Worm (Caenorhabditis elegans) whole organism, L4 larva: Measurements from ENCODE around the gene byn-1.

Source experiments
- D1046.2 ChIP-seq: fragments of 200-800 bp; sonication (Bioruptor generic); IDR thresholded peaks from 2 replicates; pipeline ENCODE4 v1.3.6; 2022; ENCODE audit warnings: missing genetic modification characterization, missing compliant biosample characterization
- Y48G9A.11 ChIP-seq: fragments of 200-800 bp; sonication (Bioruptor generic); IDR thresholded peaks from 2 replicates; pipeline ENCODE4 v1.3.6; 2022; ENCODE audit warnings: missing genetic modification reagents, missing genetic modification characterization, missing compliant biosample characterization
- Y75B8A.6 ChIP-seq: fragments of 200-800 bp; sonication (Bioruptor generic); IDR thresholded peaks from 2 replicates; pipeline ENCODE4 v1.3.6; 2022; ENCODE audit warnings: missing genetic modification reagents, missing genetic modification characterization, missing compliant biosample characterization
- ZK337.2 ChIP-seq: fragments of 200-800 bp; sonication (Bioruptor generic); IDR thresholded peaks from 2 replicates; pipeline ENCODE4 v1.3.6; 2022; ENCODE audit warnings: missing genetic modification reagents, missing genetic modification characterization, missing compliant biosample characterization
- ZK546.5 ChIP-seq, 2 experiments: sonication (generic microtip); optimal IDR thresholded peaks; 2 replicates each; lab custom pipeline; 2017; ENCODE audit warnings: missing biosample characterization in 2 of 2, missing genetic modification characterization in 2 of 2
- aha-1 ChIP-seq: fragments of 150-350 bp; peaks from one replicate; lab custom pipeline; 2014; ENCODE audit warnings: missing biosample characterization, missing genetic modification characterization
- ama-1 ChIP-seq: fragments of 150-350 bp; optimal IDR thresholded peaks from 2 replicates; lab custom pipeline; 2014; ENCODE audit warnings: inconsistent platforms, mixed read lengths
- arid-1 ChIP-seq: fragments of 200-800 bp; sonication (Bioruptor generic); conservative IDR thresholded peaks from 2 replicates; pipeline ENCODE4 v1.3.6; 2022; ENCODE audit warnings: missing genetic modification reagents, missing genetic modification characterization, missing compliant biosample characterization
- ceh-20 ChIP-seq: fragments of 200-800 bp; sonication (Bioruptor generic); IDR thresholded peaks from 2 replicates; pipeline ENCODE4 v1.3.6; 2022; ENCODE audit warnings: missing genetic modification reagents, missing genetic modification characterization, missing compliant biosample characterization
- ceh-32 ChIP-seq: sonication (generic microtip); optimal IDR thresholded peaks from 2 replicates; lab custom pipeline; 2016; ENCODE audit warnings: mild to moderate bottlenecking, missing genetic modification characterization, missing compliant biosample characterization; ENCODE audit not compliant: poor library complexity
- ces-1 ChIP-seq: fragments of 150-350 bp; sonication (generic microtip); optimal IDR thresholded peaks from 4 replicates; lab custom pipeline; 2014; ENCODE audit warnings: missing biosample characterization, missing genetic modification reagents, missing genetic modification characterization
- cey-2 ChIP-seq: sonication (generic microtip); optimal IDR thresholded peaks from 3 replicates; lab custom pipeline; 2017; ENCODE audit warnings: missing genetic modification characterization, mild to moderate bottlenecking, missing compliant biosample characterization, antibody characterized with exemption, borderline replicate concordance; ENCODE audit not compliant: insufficient read depth
- daf-16 ChIP-seq, 3 experiments: sonication (generic microtip); optimal IDR thresholded peaks; 2 replicates each; lab custom pipeline; 2016 to 2017; ENCODE audit warnings: missing genetic modification characterization in 3 of 3, missing genetic modification reagents in 3 of 3, mild to moderate bottlenecking in 2 of 3, missing compliant biosample characterization in 2 of 3, missing biosample characterization in 1 of 3, moderate library complexity in 1 of 3
- daf-19 ChIP-seq: fragments of 200-800 bp; sonication (Bioruptor generic); conservative IDR thresholded peaks from 2 replicates; pipeline ENCODE4 v1.3.6; 2022; ENCODE audit warnings: missing genetic modification characterization, missing compliant biosample characterization
- daf-8 ChIP-seq: fragments of 200-800 bp; sonication (Bioruptor generic); IDR thresholded peaks from 2 replicates; pipeline ENCODE4 v1.3.6; 2022; ENCODE audit warnings: missing genetic modification characterization, missing compliant biosample characterization
- dpl-1 ChIP-seq: fragments of 150-350 bp; optimal IDR thresholded peaks from 2 replicates; lab custom pipeline; 2014; ENCODE audit warnings: missing biosample characterization, missing genetic modification reagents, missing genetic modification characterization
- duxl-1 ChIP-seq: sonication (generic microtip); optimal IDR thresholded peaks from 2 replicates; lab custom pipeline; 2016; ENCODE audit warnings: mild to moderate bottlenecking, missing genetic modification characterization, moderate library complexity, missing compliant biosample characterization; ENCODE audit not compliant: poor library complexity
- dve-1 ChIP-seq: sonication (generic microtip); optimal IDR thresholded peaks from 2 replicates; lab custom pipeline; 2017; ENCODE audit warnings: antibody characterized with exemption, mild to moderate bottlenecking, missing genetic modification characterization, missing compliant biosample characterization; ENCODE audit not compliant: insufficient read depth
- egl-27 ChIP-seq: sonication (generic microtip); optimal IDR thresholded peaks from 3 replicates; lab custom pipeline; 2017; ENCODE audit warnings: missing biosample characterization, missing genetic modification reagents, missing genetic modification characterization
- egl-43 ChIP-seq: fragments of 200-800 bp; sonication (Bioruptor generic); IDR thresholded peaks from 2 replicates; pipeline ENCODE4 v1.3.6; 2022; ENCODE audit warnings: missing genetic modification reagents, missing genetic modification characterization, missing compliant biosample characterization
- fos-1 ChIP-seq: fragments of 150-350 bp; optimal IDR thresholded peaks from 2 replicates; lab custom pipeline; 2014; ENCODE audit warnings: missing biosample characterization, missing genetic modification characterization
- hif-1 ChIP-seq, 2 experiments: sonication (generic microtip); optimal IDR thresholded peaks; 2 replicates each; lab custom pipeline; 2016 to 2017; ENCODE audit warnings: missing compliant biosample characterization in 2 of 2, missing genetic modification characterization in 2 of 2, missing genetic modification reagents in 2 of 2, missing genotype in 2 of 2, mild to moderate bottlenecking in 1 of 2
- hlh-11 ChIP-seq: fragments of 200-800 bp; sonication (Bioruptor generic); optimal IDR thresholded peaks from 2 replicates; lab custom pipeline; 2018; ENCODE audit warnings: mild to moderate bottlenecking, missing genetic modification characterization, missing compliant biosample characterization
- jun-1 ChIP-seq: fragments of 150-350 bp; optimal IDR thresholded peaks from 2 replicates; lab custom pipeline; 2014; ENCODE audit warnings: missing biosample characterization, missing genetic modification reagents, missing genetic modification characterization
- lin-38 ChIP-seq: fragments of 200-800 bp; sonication (Bioruptor generic); IDR thresholded peaks from 2 replicates; pipeline ENCODE4 v1.3.6; 2022; ENCODE audit warnings: missing genetic modification reagents, missing genetic modification characterization, missing compliant biosample characterization
- madf-9 ChIP-seq: fragments of 200-800 bp; sonication (Bioruptor generic); conservative IDR thresholded peaks from 2 replicates; pipeline ENCODE4 v1.3.6; 2022; ENCODE audit warnings: missing genetic modification reagents, missing genetic modification characterization, missing compliant biosample characterization
- mep-1 ChIP-seq: fragments of 150-350 bp; sonication (generic microtip); optimal IDR thresholded peaks from 3 replicates; lab custom pipeline; 2014; ENCODE audit warnings: missing biosample characterization, missing genetic modification characterization
- mes-2 ChIP-seq: sonication (generic microtip); optimal IDR thresholded peaks from 2 replicates; lab custom pipeline; 2016; ENCODE audit warnings: missing genotype, mild to moderate bottlenecking, missing genetic modification characterization, missing compliant biosample characterization; ENCODE audit not compliant: poor library complexity, severe bottlenecking
- mxl-2 ChIP-seq: fragments of 200-800 bp; sonication (Bioruptor generic); conservative IDR thresholded peaks from 2 replicates; pipeline ENCODE4 v1.3.6; 2022; ENCODE audit warnings: missing genetic modification reagents, missing genetic modification characterization, missing compliant biosample characterization
- nhr-102 ChIP-seq: sonication (generic microtip); optimal IDR thresholded peaks from 2 replicates; lab custom pipeline; 2016; ENCODE audit warnings: mild to moderate bottlenecking, missing genetic modification characterization, moderate library complexity, missing compliant biosample characterization
- nhr-237 ChIP-seq: sonication (generic microtip); optimal IDR thresholded peaks from 2 replicates; lab custom pipeline; 2017; ENCODE audit warnings: missing biosample characterization, missing genetic modification characterization
- nhr-41 ChIP-seq: fragments of 200-800 bp; sonication (Bioruptor generic); IDR thresholded peaks from 2 replicates; pipeline ENCODE4 v1.3.6; 2022; ENCODE audit warnings: missing genetic modification reagents, missing genetic modification characterization, missing compliant biosample characterization
- nhr-42 ChIP-seq: fragments of 200-800 bp; sonication (Bioruptor generic); IDR thresholded peaks from 2 replicates; pipeline ENCODE4 v1.3.6; 2022; ENCODE audit warnings: missing genetic modification characterization, missing compliant biosample characterization
- nhr-48 ChIP-seq: sonication (generic microtip); optimal IDR thresholded peaks from 2 replicates; lab custom pipeline; 2016; ENCODE audit warnings: mild to moderate bottlenecking, missing genetic modification characterization, missing compliant biosample characterization
- nhr-77 ChIP-seq: fragments of 150-350 bp; optimal IDR thresholded peaks from 2 replicates; lab custom pipeline; 2014; ENCODE audit warnings: missing biosample characterization, missing genetic modification characterization
- pha-4 ChIP-seq, 2 experiments: fragments of 150-350 bp in 1 of 2; fragments of 200-800 bp in 1 of 2; sonication (Bioruptor generic) in 1 of 2; IDR thresholded peaks in 1 of 2; optimal IDR thresholded peaks in 1 of 2; 2 replicates each; pipeline versions ENCODE4 v1.3.6 to Lab custom; 2014 to 2022; ENCODE audit warnings: missing genetic modification characterization in 2 of 2, missing genetic modification reagents in 2 of 2, missing biosample characterization in 1 of 2, missing compliant biosample characterization in 1 of 2
- rbr-2 ChIP-seq: sonication (generic microtip); optimal IDR thresholded peaks from 2 replicates; lab custom pipeline; 2016; ENCODE audit warnings: missing genotype, missing genetic modification characterization, missing compliant biosample characterization
- saeg-2 ChIP-seq: fragments of 200-800 bp; sonication (Bioruptor generic); IDR thresholded peaks from 2 replicates; pipeline ENCODE4 v1.3.6; 2022; ENCODE audit warnings: missing genetic modification reagents, missing genetic modification characterization, missing compliant biosample characterization
- set-16 ChIP-seq: fragments of 200-800 bp; sonication (Bioruptor generic); IDR thresholded peaks from 2 replicates; pipeline ENCODE4 v1.3.6; 2022; ENCODE audit warnings: missing genetic modification reagents, missing genetic modification characterization, missing compliant biosample characterization
- skn-1 ChIP-seq: fragments of 150-350 bp; optimal IDR thresholded peaks from 2 replicates; lab custom pipeline; 2014; ENCODE audit warnings: missing biosample characterization, missing genetic modification characterization
- snpc-4 ChIP-seq: fragments of 150-350 bp; optimal IDR thresholded peaks from 2 replicates; lab custom pipeline; 2014; ENCODE audit warnings: missing biosample characterization, missing genetic modification characterization
- zag-1 ChIP-seq: fragments of 150-350 bp; optimal IDR thresholded peaks from 2 replicates; lab custom pipeline; 2014; ENCODE audit warnings: missing biosample characterization, missing genetic modification characterization
- zfp-3 ChIP-seq: fragments of 200-800 bp; sonication (Bioruptor generic); conservative IDR thresholded peaks from 2 replicates; pipeline ENCODE4 v1.3.6; 2022; ENCODE audit warnings: missing genetic modification reagents, missing genetic modification characterization, missing compliant biosample characterization

The byn-1 gene

DNA sequence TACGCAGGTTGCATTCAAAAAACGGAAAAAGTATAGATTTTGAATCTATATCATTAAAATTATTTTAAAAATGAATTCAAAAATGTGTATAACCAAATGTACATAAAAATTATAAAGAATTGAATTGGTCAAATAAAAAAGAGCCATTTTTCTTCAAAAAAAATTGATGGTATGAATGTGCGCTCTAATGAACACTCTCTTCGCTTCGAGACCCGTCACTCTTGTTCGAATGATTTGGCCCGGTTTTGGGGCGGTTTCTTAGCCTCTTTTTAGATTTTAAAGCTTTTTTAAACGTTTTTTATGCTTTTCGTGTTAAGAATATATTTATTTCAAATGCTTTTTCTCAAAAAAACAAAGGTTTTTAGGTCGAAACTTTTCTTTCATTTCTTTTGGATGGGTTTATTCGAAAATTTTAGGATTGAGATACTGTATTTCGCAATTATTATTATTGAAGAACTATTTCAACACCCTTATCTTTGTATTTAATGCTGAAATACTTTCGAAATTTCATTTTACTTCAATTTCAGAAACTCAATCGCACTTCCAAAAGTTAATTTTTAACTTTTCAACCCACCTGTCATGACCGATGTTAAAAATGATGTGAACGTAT is 2.1 kb upstream of the byn-1 start, which contains the start of gene inf-1 (continued):
- TF ChIP-seq mep-1 (tag; lab: Kevin White, UChicago) = peak; percentile 48
- TF ChIP-seq nhr-48 (tag; lab: Kevin White, UChicago) = no peak
- no peak for TF ChIP-seq daf-16 (GFP tag; optimal IDR thresholded peaks at IDR 0.05; lab: Kevin White, UChicago)
- peak; percentile 32 for TF ChIP-seq daf-16 (tag; optimal IDR thresholded peaks at IDR 0.05; lab: Kevin White, UChicago)
- TF ChIP-seq duxl-1 (tag; lab: Kevin White, UChicago) = no peak
- TF ChIP-seq dpl-1 (GFP tag; lab: Kevin White, UChicago) = peak; percentile 60
- no peak for TF ChIP-seq nhr-42 (GFP tag; lab: Robert Waterston, UW)
- TF ChIP-seq mes-2 = peak; percentile 65
- no peak for TF ChIP-seq nhr-237 (tag; lab: Kevin White, UChicago)
- peak; percentile 42 for TF ChIP-seq dve-1
- no peak for TF ChIP-seq nhr-102 (tag; lab: Kevin White, UChicago)
- no peak for TF ChIP-seq zfp-3
- TF ChIP-seq ces-1 (GFP tag; lab: Kevin White, UChicago) = no peak
- TF ChIP-seq jun-1 (tag; lab: Kevin White, UChicago) = no peak
- TF ChIP-seq D1046.2 (GFP tag; lab: Robert Waterston, UW) = no peak
- TF ChIP-seq nhr-41 = no peak
- no peak for TF ChIP-seq daf-19 (GFP tag; lab: Robert Waterston, UW)
- TF ChIP-seq ceh-32 = no peak
- peak in 1 of 2 experiments; percentile 45 for TF ChIP-seq hif-1 (tag; optimal IDR thresholded peaks at IDR 0.05; lab: Kevin White, UChicago)
- no peak for TF ChIP-seq snpc-4
- peak; percentile 85 for TF ChIP-seq lin-38 (GFP tag; lab: Robert Waterston, UW)
- no peak for TF ChIP-seq daf-8 (GFP tag; lab: Robert Waterston, UW)
- TF ChIP-seq set-16 (GFP tag; lab: Robert Waterston, UW) = no peak
- no peak for TF ChIP-seq madf-9 (GFP tag; lab: Robert Waterston, UW)
- TF ChIP-seq saeg-2 (GFP tag; lab: Robert Waterston, UW) = no peak
- TF ChIP-seq egl-43 (GFP tag; lab: Robert Waterston, UW) = no peak
- TF ChIP-seq cey-2 = no peak
- TF ChIP-seq rbr-2 (tag; lab: Kevin White, UChicago) = no peak
- TF ChIP-seq mxl-2 (GFP tag; lab: Robert Waterston, UW) = no peak
- no peak for TF ChIP-seq arid-1 (GFP tag; lab: Robert Waterston, UW)
- no peak for TF ChIP-seq egl-27 (tag; lab: Kevin White, UChicago)
- TF ChIP-seq ceh-20 = no peak
- TF ChIP-seq fos-1 (tag; lab: Kevin White, UChicago) = no peak
- no peak for TF ChIP-seq ZK546.5 (tag; optimal IDR thresholded peaks at IDR 0.05; lab: Kevin White, UChicago)
- no peak for TF ChIP-seq Y48G9A.11 (GFP tag; lab: Robert Waterston, UW)
- no peak for TF ChIP-seq hlh-11
- TF ChIP-seq zag-1 (tag; lab: Kevin White, UChicago) = no peak
- no peak for TF ChIP-seq skn-1 (tag; lab: Kevin White, UChicago)
- TF ChIP-seq, all 104 proteins: peak for 13

DNA sequence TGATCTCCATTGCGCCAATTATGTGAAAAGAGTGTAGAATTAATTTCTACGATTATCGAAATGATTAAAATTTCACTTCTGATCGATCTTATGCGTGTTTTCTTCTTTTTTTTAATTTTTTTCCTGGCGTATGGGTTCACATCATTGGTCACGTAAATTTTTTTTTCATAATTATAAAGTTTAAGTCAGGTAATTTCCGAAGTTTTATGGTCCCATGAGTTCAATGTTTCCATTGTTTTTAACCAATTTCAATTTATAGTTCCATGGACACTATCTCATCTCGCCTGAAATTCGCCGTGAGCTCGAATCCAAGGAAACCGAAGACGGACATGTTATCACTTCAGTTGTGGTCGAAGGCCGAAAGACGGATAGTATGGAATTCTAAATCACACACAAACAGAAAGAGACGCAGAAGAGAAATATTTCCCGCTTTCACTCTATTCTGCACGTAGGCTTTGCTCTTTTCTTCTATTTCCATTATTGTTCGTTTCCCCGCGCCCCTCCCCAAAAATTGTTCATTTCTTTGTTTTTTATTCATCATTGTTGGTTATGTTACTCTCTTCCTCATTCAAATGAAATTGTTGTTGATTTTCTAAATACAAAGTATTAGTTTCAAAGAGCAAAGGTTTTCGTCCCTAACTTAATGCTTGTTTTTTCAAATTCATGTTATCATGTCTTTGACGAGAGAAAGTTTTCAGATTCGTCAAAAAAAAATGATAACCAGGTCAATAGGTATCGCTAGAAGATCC is 3.6 kb downstream of the byn-1 start, which contains the start of the genes F57B9.8 and coq-2:
F57B9.8 (minus strand) TSS at position 51 of the 749 bp plus-strand sequence.
coq-2 (plus strand) TSS at position 699 of the 749 bp plus-strand sequence.
- TF ChIP-seq nhr-41 = no peak
- TF ChIP-seq dve-1 = peak; percentile 34
- TF ChIP-seq Y75B8A.6 (GFP tag; lab: Robert Waterston, UW) = no peak
- TF ChIP-seq pha-4 (GFP tag; IDR thresholded peaks at IDR 0.05; lab: Robert Waterston, UW) = no peak
- no peak for TF ChIP-seq pha-4 (tag; optimal IDR thresholded peaks at IDR 0.05; lab: Kevin White, UChicago)
- no peak for TF ChIP-seq skn-1 (tag; lab: Kevin White, UChicago)
- TF ChIP-seq D1046.2 (GFP tag; lab: Robert Waterston, UW) = no peak
- peak; percentile 99 for TF ChIP-seq aha-1 (tag; lab: Kevin White, UChicago)
- no peak for TF ChIP-seq mes-2
- TF ChIP-seq mep-1 (tag; lab: Kevin White, UChicago) = no peak
- TF ChIP-seq ces-1 (GFP tag; lab: Kevin White, UChicago) = no peak
- no peak for TF ChIP-seq ZK337.2 (GFP tag; lab: Robert Waterston, UW)
- peak in 1 of 2 experiments; percentile 97 for TF ChIP-seq hif-1 (tag; optimal IDR thresholded peaks at IDR 0.05; lab: Kevin White, UChicago)
- TF ChIP-seq ama-1 = no peak
- TF ChIP-seq nhr-102 (tag; lab: Kevin White, UChicago) = no peak
- TF ChIP-seq cey-2 = no peak
- TF ChIP-seq nhr-77 = no peak
